Worm (Caenorhabditis elegans) whole organism, dauer: ENCODE measurements around the gene gst-32.
"Not testable (repeated sequence)": the region's sequence is repeated elsewhere in the genome, so short reads cannot be mapped to it uniquely, and the experiment has no call there.

ENCODE experiments used
- unc-62 ChIP-seq: sonication (generic microtip); optimal IDR thresholded peaks from 2 replicates; lab custom pipeline; 2017; ENCODE audit warnings: missing biosample characterization, missing genetic modification reagents, missing genetic modification characterization

Gene gst-32

DNA sequence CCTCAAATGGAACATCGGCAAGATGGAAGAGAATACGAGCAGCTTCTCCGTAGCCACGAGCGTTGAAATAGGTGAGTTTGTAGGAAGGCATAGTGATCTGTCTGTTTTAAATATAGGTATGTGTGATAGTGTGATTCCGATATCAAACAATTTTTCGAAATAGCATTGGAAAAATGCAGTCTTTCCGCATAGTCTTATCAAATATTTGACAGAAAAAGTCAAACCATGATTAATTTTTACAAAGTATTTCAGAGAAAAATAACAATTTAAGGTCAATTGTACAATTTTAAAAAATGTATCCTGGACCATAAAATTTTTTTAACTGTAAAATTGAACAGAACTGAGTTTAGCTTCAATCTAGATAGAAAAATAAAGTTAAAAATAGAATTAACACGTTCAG, 13.9 kb downstream of the gst-32 start, which contains the start of gene gst-26:
Gene gst-26 (minus strand): TSS at position 101 of the 400 bp plus-strand sequence.
- no peak for TF ChIP-seq unc-62

ce11 chrII:15158364-15158763, 20.0 kb downstream of the gst-32 start:
- TF ChIP-seq unc-62, result no peak

DNA sequence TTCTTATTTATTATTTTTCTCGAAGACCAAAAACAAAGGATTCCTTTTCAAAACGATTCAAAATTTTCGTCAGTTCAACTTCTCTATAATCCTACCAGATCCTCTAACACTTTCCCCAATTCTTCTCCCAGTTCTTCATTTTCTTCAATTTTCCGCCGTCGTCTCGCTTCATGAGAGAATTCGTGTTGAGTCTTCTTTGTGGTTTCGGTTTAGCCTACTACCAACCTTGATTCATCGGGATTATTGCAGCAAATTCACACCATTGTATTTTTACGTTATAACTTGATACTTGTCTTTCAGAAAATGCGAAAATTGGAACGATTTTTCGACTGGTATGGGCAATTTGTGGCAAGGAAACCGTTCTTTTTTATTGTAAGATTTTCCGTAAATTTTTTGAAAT, 20.5 kb downstream of the gst-32 start, which contains the start of gene ptr-20:
Gene ptr-20 (plus strand): TSS at position 301 of the 400 bp plus-strand sequence.
- TF ChIP-seq unc-62, result no peak

DNA sequence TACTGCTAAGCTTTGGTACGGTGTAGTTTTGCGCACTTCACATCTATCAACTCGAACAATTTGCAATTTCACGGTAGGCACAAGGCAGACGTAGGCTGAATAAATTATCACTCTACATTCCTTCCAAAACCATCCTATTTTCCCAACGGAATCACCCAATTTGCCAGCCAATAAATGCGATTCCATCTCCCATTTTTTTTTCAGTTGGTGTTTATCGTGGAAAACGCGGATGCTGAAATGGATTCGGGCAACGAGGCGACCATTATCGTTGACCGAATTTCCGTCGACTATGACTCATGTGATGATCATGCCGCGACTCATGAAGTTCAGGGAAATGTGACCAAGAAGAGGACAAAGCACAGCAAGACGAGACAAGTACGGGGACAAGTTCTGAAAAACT, 30.0 kb downstream of the gst-32 start:
- no peak for TF ChIP-seq unc-62

- TF ChIP-seq unc-62, result no peak
Measured at ce11 chrII:15145594-15145993, 32.8 kb downstream of the gst-32 start, which contains the start of gene Y53F4B.27. Gene Y53F4B.27, plus strand, starts transcription at chrII:15145894.

DNA sequence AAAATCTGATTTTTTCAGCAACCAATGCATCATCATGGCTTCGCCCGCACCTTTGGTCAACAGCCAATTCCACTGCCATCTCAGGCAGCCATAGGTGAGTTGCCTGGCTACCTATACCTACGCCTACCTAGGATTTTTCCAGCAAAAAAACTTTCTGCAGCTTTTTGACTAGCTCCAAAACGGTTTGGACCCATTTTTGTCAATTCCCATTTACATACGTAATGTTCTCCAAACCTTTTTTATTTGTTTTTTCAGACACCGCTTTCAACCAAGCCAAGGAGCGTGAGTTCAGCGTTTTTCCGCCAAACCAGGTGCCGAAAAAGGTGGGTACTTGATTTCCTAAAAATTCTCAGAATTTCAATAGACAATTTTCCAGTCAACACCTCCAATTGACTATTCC, 34.7 kb downstream of the gst-32 start:
- no peak for TF ChIP-seq unc-62

- TF ChIP-seq unc-62, result not testable (repeated sequence)
Measured at ce11 chrII:15140881-15141280, 37.5 kb downstream of the gst-32 start, which contains the start of gene Y53F4B.26. Gene Y53F4B.26, minus strand, starts transcription at chrII:15140981.

- no peak for TF ChIP-seq unc-62
Measured at ce11 chrII:15135886-15136285, 42.5 kb downstream of the gst-32 start, which contains the start of gene Y53F4B.25. Gene Y53F4B.25, plus strand, starts transcription at chrII:15136186.

DNA sequence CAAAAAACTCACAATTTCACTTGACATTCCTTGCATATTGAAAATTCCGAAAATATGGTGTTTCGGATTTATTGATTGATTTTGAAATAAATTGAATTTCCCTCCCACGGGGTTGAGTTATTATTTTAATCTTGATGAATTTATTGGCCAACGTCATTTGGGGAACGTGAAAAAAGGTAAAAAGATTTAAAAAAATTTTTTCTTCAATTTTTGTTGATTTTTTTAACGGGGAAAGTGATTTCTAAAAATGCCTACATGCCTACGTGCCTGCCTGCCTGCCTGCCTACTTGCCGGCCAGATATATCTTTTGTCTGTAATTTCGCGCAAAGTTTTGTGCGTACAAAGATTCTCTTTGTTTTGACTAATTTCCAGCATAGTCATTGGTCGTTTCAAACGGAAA, 44.1 kb downstream of the gst-32 start, which contains the start of gene Y53F4B.24:
Gene Y53F4B.24 (minus strand): TSS at position 101 of the 400 bp plus-strand sequence.
- no peak for TF ChIP-seq unc-62

DNA sequence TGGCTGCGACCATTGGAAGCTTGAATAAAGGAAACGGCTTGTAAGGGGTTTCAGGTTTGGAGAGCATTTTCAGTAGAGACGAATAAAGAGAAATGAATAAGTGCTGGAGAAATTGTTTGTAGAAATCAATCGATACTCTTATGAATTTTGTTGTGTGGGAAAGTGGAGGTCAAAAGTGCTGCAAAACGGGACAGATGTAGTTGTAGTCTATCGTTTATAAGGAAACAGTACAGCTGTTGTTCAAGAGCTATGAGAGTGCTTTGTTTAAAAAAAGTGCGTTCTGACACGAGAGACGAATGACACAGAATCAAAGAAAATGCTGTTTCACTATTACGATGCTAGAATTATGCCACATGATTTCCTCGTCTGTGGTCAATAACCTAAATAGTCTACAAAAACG, 47.9 kb downstream of the gst-32 start, which contains the start of gene Y53F4B.62:
Gene Y53F4B.62 (minus strand): TSS at position 101 of the 400 bp plus-strand sequence.
- TF ChIP-seq unc-62, result no peak
